Worm (Caenorhabditis elegans): Measurements from ENCODE around the gene spp-10.

ce11 chrIV:8520594-8520993 lies 43.6 kb downstream of the spp-10 start, which contains the start of gene pkg-2:
- TF ChIP-seq fos-1 (tag; optimal IDR thresholded peaks at IDR 0.05) (no peak), mdl-1 (tag; optimal IDR thresholded peaks at IDR 0.05) (no peak), dpl-1 (GFP tag; optimal IDR thresholded peaks at IDR 0.05) (no peak), T20F7.1 (GFP tag; optimal IDR thresholded peaks at IDR 0.05) (no peak), lim-7 (GFP tag; IDR thresholded peaks at IDR 0.05) (no peak), mxl-3 (GFP tag; optimal IDR thresholded peaks at IDR 0.05) (no peak), Y75B8A.6 (GFP tag; IDR thresholded peaks at IDR 0.05) (no peak), dmd-6 (GFP tag; IDR thresholded peaks at IDR 0.05) (no peak), nhr-11 (tag; optimal IDR thresholded peaks at IDR 0.05) (no peak), lin-39 (tag; optimal IDR thresholded peaks at IDR 0.05) (no peak), F49E8.2 (tag; optimal IDR thresholded peaks at IDR 0.05; ENCODE audit: borderline replicate concordance) (no peak), nhr-6 (tag; optimal IDR thresholded peaks at IDR 0.05) (no peak), hif-1 (tag; optimal IDR thresholded peaks at IDR 0.05) (no peak)
